Fruit fly (Drosophila melanogaster) whole organism, embryonic: Measurements from ENCODE around the gene Atg8b.

Source experiments
- Bteb2 ChIP-seq: fragments of 200-800 bp; sonication (Bioruptor generic); optimal IDR thresholded peaks from 2 replicates; lab custom pipeline; 2016; ENCODE audit warnings: missing biosample characterization, missing genetic modification characterization
- C15 ChIP-seq: fragments of 200-800 bp; sonication (Bioruptor generic); IDR thresholded peaks from 3 replicates; pipeline ENCODE4 v1.3.6; 2022; ENCODE audit warnings: missing biosample characterization, missing genetic modification characterization
- CG14014 ChIP-seq: fragments of 200-800 bp; sonication (Bioruptor generic); IDR thresholded peaks from 2 replicates; pipeline ENCODE4 v1.3.6; 2022; ENCODE audit warnings: missing biosample characterization, missing genetic modification characterization
- CG14710 ChIP-seq: fragments of 200-800 bp; sonication (Bioruptor generic); optimal IDR thresholded peaks from 3 replicates; lab custom pipeline; 2019; ENCODE audit warnings: missing biosample characterization, mild to moderate bottlenecking, missing genetic modification characterization, moderate library complexity
- CG1529 ChIP-seq: fragments of 200-800 bp; sonication (Bioruptor generic); optimal IDR thresholded peaks from 3 replicates; lab custom pipeline; 2018; ENCODE audit warnings: missing biosample characterization, missing genetic modification characterization
- CG1602 ChIP-seq: fragments of 200-800 bp; sonication (Bioruptor generic); optimal IDR thresholded peaks from 3 replicates; lab custom pipeline; 2016; ENCODE audit warnings: missing biosample characterization, missing genetic modification characterization
- CG16779 ChIP-seq: fragments of 200-800 bp; sonication (Bioruptor generic); IDR thresholded peaks from 2 replicates; pipeline ENCODE4 v1.3.6; 2022; ENCODE audit warnings: missing biosample characterization, missing genetic modification characterization
- CG16813 ChIP-seq: fragments of 200-800 bp; sonication (Bioruptor generic); IDR thresholded peaks from 3 replicates; pipeline ENCODE4 v1.3.6; 2022; ENCODE audit warnings: missing biosample characterization, missing genetic modification characterization; ENCODE audit not compliant: partially characterized antibody
- CG17829 ChIP-seq: fragments of 200-800 bp; optimal IDR thresholded peaks from 2 replicates; lab custom pipeline; 2019; ENCODE audit warnings: missing biosample characterization, mild to moderate bottlenecking, missing genetic modification characterization, moderate library complexity
- CG18619 ChIP-seq: fragments of 200-800 bp; sonication (Bioruptor generic); optimal IDR thresholded peaks from 3 replicates; lab custom pipeline; 2017; ENCODE audit warnings: missing biosample characterization, mild to moderate bottlenecking, missing genetic modification characterization
- CG2116 ChIP-seq: fragments of 200-800 bp; sonication (Bioruptor generic); optimal IDR thresholded peaks from 3 replicates; lab custom pipeline; 2018; ENCODE audit warnings: missing biosample characterization, mild to moderate bottlenecking, missing genetic modification characterization
- CG32532 ChIP-seq: fragments of 200-800 bp; sonication (Bioruptor generic); IDR thresholded peaks from 2 replicates; pipeline ENCODE4 v1.3.6; 2022; ENCODE audit warnings: missing biosample characterization, missing genetic modification characterization
- CG3407 ChIP-seq: fragments of 200-800 bp; sonication (Bioruptor generic); optimal IDR thresholded peaks from 2 replicates; lab custom pipeline; 2018; ENCODE audit warnings: missing biosample characterization, mild to moderate bottlenecking, missing genetic modification characterization
- CG3838 ChIP-seq: fragments of 200-800 bp; sonication (Bioruptor generic); optimal IDR thresholded peaks from 3 replicates; lab custom pipeline; 2016; ENCODE audit warnings: missing biosample characterization, missing genetic modification characterization
- CG3995 ChIP-seq: fragments of 200-800 bp; sonication (Bioruptor generic); optimal IDR thresholded peaks from 3 replicates; lab custom pipeline; 2016; ENCODE audit warnings: missing biosample characterization, missing genetic modification characterization
- CG43689 ChIP-seq: fragments of 200-800 bp; sonication (Bioruptor generic); IDR thresholded peaks from 2 replicates; pipeline ENCODE4 v1.3.6; 2022; ENCODE audit warnings: missing biosample characterization, missing genetic modification characterization
- CG6175 ChIP-seq: fragments of 200-800 bp; sonication (Bioruptor generic); IDR thresholded peaks from 3 replicates; pipeline ENCODE4 v1.3.6; 2022; ENCODE audit warnings: missing biosample characterization, missing genetic modification characterization
- CG6813 ChIP-seq: fragments of 200-800 bp; sonication (Bioruptor generic); optimal IDR thresholded peaks from 2 replicates; lab custom pipeline; 2017; ENCODE audit warnings: missing biosample characterization, missing genetic modification characterization, mild to moderate bottlenecking, moderate library complexity, missing genetic modification reagents
- CG6854 ChIP-seq: fragments of 200-800 bp; sonication (Bioruptor generic); optimal IDR thresholded peaks from 3 replicates; lab custom pipeline; 2017; ENCODE audit warnings: missing biosample characterization, mild to moderate bottlenecking, missing genetic modification characterization
- CG7372 ChIP-seq: fragments of 200-800 bp; sonication (Bioruptor generic); IDR thresholded peaks from 2 replicates; pipeline ENCODE4 v1.3.6; 2022; ENCODE audit warnings: missing biosample characterization, missing genetic modification characterization
- CG7786 ChIP-seq: fragments of 200-800 bp; sonication (Bioruptor generic); optimal IDR thresholded peaks from 2 replicates; lab custom pipeline; 2016; ENCODE audit warnings: missing biosample characterization, missing genetic modification characterization
- CG8089 ChIP-seq: fragments of 200-800 bp; sonication (Bioruptor generic); optimal IDR thresholded peaks from 3 replicates; lab custom pipeline; 2016; ENCODE audit warnings: missing biosample characterization, missing genetic modification characterization
- CG8388 ChIP-seq: fragments of 200-800 bp; sonication (Bioruptor generic); optimal IDR thresholded peaks from 2 replicates; lab custom pipeline; 2019; ENCODE audit warnings: missing biosample characterization, mild to moderate bottlenecking, missing genetic modification characterization, moderate library complexity
- CG9727 ChIP-seq: fragments of 200-800 bp; sonication (Bioruptor generic); optimal IDR thresholded peaks from 3 replicates; lab custom pipeline; 2017; ENCODE audit warnings: missing biosample characterization, mild to moderate bottlenecking, missing genetic modification characterization
- D19A ChIP-seq: fragments of 200-800 bp; optimal IDR thresholded peaks from 3 replicates; lab custom pipeline; 2019; ENCODE audit warnings: missing biosample characterization, mild to moderate bottlenecking, missing genetic modification characterization, moderate library complexity
- Dip2 ChIP-seq: fragments of 200-800 bp; sonication (Bioruptor generic); IDR thresholded peaks from 2 replicates; pipeline ENCODE4 v1.3.6; 2022; ENCODE audit warnings: missing biosample characterization, missing genetic modification characterization
- Dp ChIP-seq: fragments of 200-800 bp; sonication (Bioruptor generic); optimal IDR thresholded peaks from 2 replicates; lab custom pipeline; 2018; ENCODE audit warnings: missing biosample characterization, mild to moderate bottlenecking, missing genetic modification characterization, moderate library complexity
- E2f2 ChIP-seq: fragments of 200-800 bp; sonication (Bioruptor generic); IDR thresholded peaks from 2 replicates; pipeline ENCODE4 v1.3.6; 2022; ENCODE audit warnings: missing biosample characterization, missing genetic modification characterization
- Hr3 ChIP-seq: fragments of 200-800 bp; sonication (Bioruptor generic); optimal IDR thresholded peaks from 3 replicates; lab custom pipeline; 2016; ENCODE audit warnings: missing biosample characterization, missing genetic modification characterization
- Kr ChIP-seq: fragments of 200-800 bp; sonication (Bioruptor generic); optimal IDR thresholded peaks from 2 replicates; lab custom pipeline; 2017; ENCODE audit warnings: missing biosample characterization, mild to moderate bottlenecking, missing genetic modification characterization
- MBD-R2 ChIP-seq: fragments of 200-800 bp; sonication (Bioruptor generic); IDR thresholded peaks from 2 replicates; pipeline ENCODE4 v1.3.6; 2022; ENCODE audit warnings: missing biosample characterization, missing genetic modification characterization
- Ptx1 ChIP-seq: fragments of 200-800 bp; sonication (Bioruptor generic); IDR thresholded peaks from 2 replicates; pipeline ENCODE4 v1.3.6; 2022; ENCODE audit warnings: missing biosample characterization, missing genetic modification characterization
- Rfx ChIP-seq: fragments of 200-800 bp; sonication (Bioruptor generic); IDR thresholded peaks from 2 replicates; pipeline ENCODE4 v1.3.6; 2022; ENCODE audit warnings: missing biosample characterization, missing genetic modification characterization
- ap ChIP-seq: fragments of 200-800 bp; sonication (Bioruptor generic); IDR thresholded peaks from 2 replicates; pipeline ENCODE4 v1.3.6; 2022; ENCODE audit warnings: missing biosample characterization, missing genetic modification characterization
- ash1 ChIP-seq: fragments of 200-800 bp; sonication (Bioruptor generic); optimal IDR thresholded peaks from 2 replicates; lab custom pipeline; 2018; ENCODE audit warnings: missing biosample characterization, mild to moderate bottlenecking, missing genetic modification characterization
- ato ChIP-seq: fragments of 200-800 bp; sonication (Bioruptor generic); IDR thresholded peaks from 2 replicates; pipeline ENCODE4 v1.3.6; 2022; ENCODE audit warnings: missing biosample characterization, missing genetic modification characterization; ENCODE audit not compliant: partially characterized antibody
- bowl ChIP-seq: fragments of 200-800 bp; sonication (Bioruptor generic); IDR thresholded peaks from 2 replicates; pipeline ENCODE4 v1.3.6; 2022; ENCODE audit warnings: missing biosample characterization, missing genetic modification characterization
- cg ChIP-seq: fragments of 200-800 bp; sonication (Bioruptor generic); optimal IDR thresholded peaks from 3 replicates; lab custom pipeline; 2019; ENCODE audit warnings: missing biosample characterization, mild to moderate bottlenecking, missing genetic modification characterization, moderate library complexity
- danr ChIP-seq: fragments of 200-800 bp; sonication (Bioruptor generic); IDR thresholded peaks from 2 replicates; pipeline ENCODE4 v1.3.6; 2022; ENCODE audit warnings: missing biosample characterization, missing genetic modification characterization
- dmrt99B ChIP-seq: fragments of 200-800 bp; sonication (Bioruptor generic); optimal IDR thresholded peaks from 2 replicates; lab custom pipeline; 2018; ENCODE audit warnings: missing biosample characterization, mild to moderate bottlenecking, missing genetic modification characterization, moderate library complexity
- en ChIP-seq: fragments of 200-800 bp; sonication (Bioruptor generic); optimal IDR thresholded peaks from 2 replicates; lab custom pipeline; 2016; ENCODE audit warnings: missing biosample characterization, missing genetic modification characterization
- eyg ChIP-seq: fragments of 200-800 bp; sonication (Bioruptor generic); optimal IDR thresholded peaks from 3 replicates; lab custom pipeline; 2016; ENCODE audit warnings: missing biosample characterization, missing genetic modification characterization
- grn ChIP-seq: fragments of 200-800 bp; sonication (Bioruptor generic); optimal IDR thresholded peaks from 3 replicates; lab custom pipeline; 2017; ENCODE audit warnings: missing biosample characterization, missing genetic modification characterization
- ham ChIP-seq: fragments of 200-800 bp; sonication (Bioruptor generic); IDR thresholded peaks from 2 replicates; pipeline ENCODE4 v1.3.6; 2022; ENCODE audit warnings: missing biosample characterization, missing genetic modification characterization
- hb ChIP-seq: fragments of 200-800 bp; sonication (Bioruptor generic); IDR thresholded peaks from 3 replicates; pipeline ENCODE4 v1.3.6; 2022; ENCODE audit warnings: missing biosample characterization, missing genetic modification characterization; ENCODE audit not compliant: partially characterized antibody
- mam ChIP-seq: fragments of 200-800 bp; sonication (Bioruptor generic); optimal IDR thresholded peaks from 3 replicates; lab custom pipeline; 2016; ENCODE audit warnings: missing biosample characterization, missing genetic modification characterization
- nau ChIP-seq: fragments of 200-800 bp; sonication (Bioruptor generic); optimal IDR thresholded peaks from 3 replicates; lab custom pipeline; 2017; ENCODE audit warnings: missing biosample characterization, mild to moderate bottlenecking, missing genetic modification characterization, missing genetic modification reagents
- pfk ChIP-seq: fragments of 200-800 bp; sonication (Bioruptor generic); optimal IDR thresholded peaks from 2 replicates; lab custom pipeline; 2018; ENCODE audit warnings: missing biosample characterization, mild to moderate bottlenecking, missing genetic modification characterization, moderate library complexity
- pho ChIP-seq: fragments of 200-800 bp; sonication (Bioruptor generic); optimal IDR thresholded peaks from 2 replicates; lab custom pipeline; 2016; ENCODE audit warnings: missing biosample characterization, missing genetic modification characterization
- pum ChIP-seq: fragments of 200-800 bp; sonication (Bioruptor generic); optimal IDR thresholded peaks from 2 replicates; lab custom pipeline; 2016; ENCODE audit warnings: missing biosample characterization, missing genetic modification characterization
- row ChIP-seq: fragments of 200-800 bp; sonication (Bioruptor generic); IDR thresholded peaks from 3 replicates; pipeline ENCODE4 v1.3.6; 2022; ENCODE audit warnings: missing biosample characterization, missing genetic modification characterization
- sens ChIP-seq: fragments of 200-800 bp; sonication (Bioruptor generic); peaks from one replicate; lab custom pipeline; 2016; ENCODE audit warnings: missing biosample characterization, missing genetic modification characterization
- tio ChIP-seq: fragments of 200-800 bp; sonication (Bioruptor generic); optimal IDR thresholded peaks from 2 replicates; lab custom pipeline; 2017; ENCODE audit warnings: missing biosample characterization, missing genetic modification characterization, inconsistent platforms

The Atg8b gene

dm6 chr3R:17701131-17701593 lies 23.7 kb downstream of the Atg8b start:
- TF ChIP-seq CG6854 (GFP tag; lab: Kevin White, UChicago) (no peak), Hr3 (GFP tag; lab: Kevin White, UChicago) (no peak), CG17829 (tag; lab: Kevin White, UChicago) (no peak), CG16813 (GFP tag; lab: Robert Waterston, UW) (no peak), en (GFP tag; lab: Kevin White, UChicago) (no peak), CG7786 (GFP tag; lab: Kevin White, UChicago) (no peak), dmrt99B (tag; lab: Kevin White, UChicago) (no peak), CG14014 (GFP tag; lab: Robert Waterston, UW) (no peak), hb (GFP tag; lab: Robert Waterston, UW) (no peak), CG3995 (GFP tag; lab: Kevin White, UChicago) (no peak), CG6813 (GFP tag; lab: Kevin White, UChicago) (no peak), ham (GFP tag; lab: Robert Waterston, UW) (no peak), CG8388 (no peak), CG6175 (GFP tag; lab: Robert Waterston, UW) (no peak), C15 (GFP tag; lab: Robert Waterston, UW) (no peak), CG1529 (no peak), CG18619 (GFP tag; lab: Kevin White, UChicago) (no peak), Bteb2 (GFP tag; lab: Kevin White, UChicago) (no peak), D19A (tag; lab: Kevin White, UChicago) (peak; percentile 34), MBD-R2 (GFP tag; lab: Robert Waterston, UW) (peak; percentile 25; the same call in 1 of the 2 replicates), bowl (no peak), CG14710 (tag; lab: Kevin White, UChicago) (no peak), Dp (no peak), CG2116 (GFP tag; lab: Kevin White, UChicago) (no peak), Kr (GFP tag; lab: Kevin White, UChicago) (no peak), pfk (GFP tag; lab: Kevin White, UChicago) (peak; percentile 58), row (GFP tag; lab: Robert Waterston, UW) (0 out of 3 replicates have a peak, but pooled peaks have one; percentile 10), danr (GFP tag; lab: Robert Waterston, UW) (no peak), CG1602 (GFP tag; lab: Kevin White, UChicago) (no peak), CG9727 (GFP tag; lab: Kevin White, UChicago) (no peak), Dip2 (GFP tag; lab: Robert Waterston, UW) (no peak), grn (GFP tag; lab: Kevin White, UChicago) (peak; percentile 75), eyg (GFP tag; lab: Kevin White, UChicago) (no peak), CG3838 (GFP tag; lab: Kevin White, UChicago) (no peak), CG3407 (GFP tag; lab: Kevin White, UChicago) (no peak), Rfx (GFP tag; lab: Robert Waterston, UW) (no peak), cg (GFP tag; lab: Kevin White, UChicago) (peak; percentile 76), sens (peak; percentile 83), CG32532 (GFP tag; lab: Robert Waterston, UW) (no peak), pho (GFP tag; lab: Kevin White, UChicago) (no peak), ato (GFP tag; lab: Robert Waterston, UW) (no peak), CG7372 (no peak), CG43689 (GFP tag; lab: Robert Waterston, UW) (no peak), nau (GFP tag; lab: Kevin White, UChicago) (no peak), ap (no peak), Ptx1 (GFP tag; lab: Robert Waterston, UW) (no peak), CG16779 (no peak), tio (GFP tag; lab: Kevin White, UChicago) (no peak), mam (GFP tag; lab: Kevin White, UChicago) (no peak), CG8089 (GFP tag; lab: Kevin White, UChicago) (no peak), pum (no peak), ash1 (GFP tag; lab: Kevin White, UChicago) (peak; percentile 12), E2f2 (no peak)
